Worm (Caenorhabditis elegans) whole organism, L4 larva: ENCODE data around the gene B0416.3.

Experiments used
- T20F7.1 ChIP-seq: fragments of 200-800 bp; sonication (Bioruptor generic); optimal IDR thresholded peaks from 2 replicates; lab custom pipeline; 2018; ENCODE audit warnings: mild to moderate bottlenecking, missing genetic modification characterization, missing compliant biosample characterization
- daf-19 ChIP-seq: fragments of 200-800 bp; sonication (Bioruptor generic); conservative IDR thresholded peaks from 2 replicates; pipeline ENCODE4 v1.3.6; 2022; ENCODE audit warnings: missing genetic modification characterization, missing compliant biosample characterization
- fos-1 ChIP-seq: fragments of 150-350 bp; optimal IDR thresholded peaks from 2 replicates; lab custom pipeline; 2014; ENCODE audit warnings: missing biosample characterization, missing genetic modification characterization
- madf-9 ChIP-seq: fragments of 200-800 bp; sonication (Bioruptor generic); conservative IDR thresholded peaks from 2 replicates; pipeline ENCODE4 v1.3.6; 2022; ENCODE audit warnings: missing genetic modification reagents, missing genetic modification characterization, missing compliant biosample characterization
- mdl-1 ChIP-seq, 2 experiments: fragments of 150-350 bp in 1 of 2; sonication (generic microtip) in 1 of 2; optimal IDR thresholded peaks; 2 replicates each; lab custom pipeline; 2014 to 2017; ENCODE audit warnings: missing biosample characterization in 2 of 2, missing genetic modification characterization in 2 of 2
- nhr-25 ChIP-seq: sonication (generic microtip); optimal IDR thresholded peaks from 2 replicates; lab custom pipeline; 2017; ENCODE audit warnings: missing genetic modification characterization, mild to moderate bottlenecking, missing compliant biosample characterization, antibody characterized with exemption, moderate library complexity, borderline replicate concordance; ENCODE audit not compliant: insufficient read depth

- TF ChIP-seq mdl-1 (tag; optimal IDR thresholded peaks at IDR 0.05; lab: Kevin White, UChicago) (no peak), fos-1 (no peak), nhr-25 (tag; lab: Kevin White, UChicago) (no peak), T20F7.1 (GFP tag; lab: Kevin White, UChicago) (no peak), madf-9 (no peak), daf-19 (GFP tag; lab: Robert Waterston, UW) (no peak)
Observed at ce11 chrX:9297834-9298233, 6.4 kb downstream of the B0416.3 start, which contains the start of gene B0416.7.
